Fruit fly (Drosophila melanogaster): ENCODE data around the gene BobA.

BobA gene

DNA sequence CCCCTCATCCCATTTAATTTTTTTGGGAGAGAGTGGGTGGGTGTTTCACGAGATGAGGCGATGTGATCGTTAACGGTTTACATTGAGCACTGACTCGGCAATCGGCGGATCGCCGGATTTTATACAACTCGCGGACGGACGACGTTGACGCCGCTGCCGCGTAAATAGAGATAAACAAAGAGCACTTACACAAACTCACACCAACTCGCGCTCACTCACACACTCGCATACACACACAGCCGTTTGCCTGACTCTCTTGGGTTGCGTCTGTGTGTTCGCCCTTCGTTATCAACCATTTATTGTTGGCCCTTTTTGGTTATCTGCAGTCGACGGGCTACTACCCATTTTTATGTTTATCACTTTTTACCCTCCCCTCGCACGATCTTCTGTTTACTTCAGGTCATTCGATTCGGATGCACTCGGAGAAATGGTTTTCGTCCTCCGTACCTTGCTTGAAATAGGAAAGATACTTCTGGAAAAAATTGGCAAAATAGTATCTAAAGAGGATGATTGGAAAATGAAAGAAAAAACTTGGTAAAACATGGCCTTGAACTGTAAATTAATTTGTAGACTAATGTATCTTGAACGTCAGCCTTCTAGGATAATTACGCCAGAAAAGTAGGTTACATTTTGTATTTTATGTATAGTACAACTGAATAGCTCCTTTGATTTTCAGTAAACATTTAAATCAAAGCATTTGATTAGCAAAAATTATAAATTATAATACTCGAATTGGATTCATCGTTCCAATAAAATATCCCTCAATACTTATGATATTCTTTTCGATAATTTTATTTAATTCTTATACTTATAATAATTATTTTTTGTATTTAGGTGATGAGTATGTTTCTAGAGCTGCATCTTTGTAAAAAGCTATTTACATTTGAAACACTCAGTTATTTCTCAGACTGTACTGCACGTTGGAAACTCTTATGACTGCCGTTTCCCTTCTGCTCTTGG is 31.9 kb upstream of the BobA start (continued):
- TF ChIP-seq Myb (GFP tag; optimal IDR thresholded peaks at IDR 0.05), result no peak
- TF ChIP-seq salm (tag; optimal IDR thresholded peaks at IDR 0.05), result no peak
- TF ChIP-seq CG32767 (GFP tag; IDR thresholded peaks at IDR 0.05), result no peak
- TF ChIP-seq CG11247 (GFP tag; IDR thresholded peaks at IDR 0.05), result no peak
- TF ChIP-seq CG14860 (GFP tag; IDR thresholded peaks at IDR 0.05; ENCODE audit: partially characterized antibody), result no peak
- TF ChIP-seq Dbx (GFP tag; IDR thresholded peaks at IDR 0.05), result no peak
- TF ChIP-seq CG2889 (GFP tag; IDR thresholded peaks at IDR 0.05), result no peak
- TF ChIP-seq CG16779 (GFP tag; IDR thresholded peaks at IDR 0.05), result no peak
- peak; percentile 54 for TF ChIP-seq oc (tag; optimal IDR thresholded peaks at IDR 0.05)
- no peak for TF ChIP-seq NC2α (GFP tag; optimal IDR thresholded peaks at IDR 0.05)
- peak; percentile 70 for TF ChIP-seq zfh1 (GFP tag; IDR thresholded peaks at IDR 0.05)
- peak; percentile 71 for TF ChIP-seq CG9437 (GFP tag; optimal IDR thresholded peaks at IDR 0.05)
- TF ChIP-seq CG1233 (GFP tag; optimal IDR thresholded peaks at IDR 0.05), result peak; percentile 30
- no peak for TF ChIP-seq BtbVII (GFP tag; optimal IDR thresholded peaks at IDR 0.05)
- TF ChIP-seq PHDP (tag; optimal IDR thresholded peaks at IDR 0.05), result no peak
- no peak for TF ChIP-seq hth (optimal IDR thresholded peaks at IDR 0.05)
- TF ChIP-seq bigmax (GFP tag; optimal IDR thresholded peaks at IDR 0.05), result no peak
- TF ChIP-seq CG10274 (GFP tag; optimal IDR thresholded peaks at IDR 0.05), result no peak
- TF ChIP-seq Eip74EF (GFP tag; optimal IDR thresholded peaks at IDR 0.05), result no peak
- no peak for TF ChIP-seq Optix (GFP tag; IDR thresholded peaks at IDR 0.05)
- TF ChIP-seq CG3847 (GFP tag; IDR thresholded peaks at IDR 0.05), result no peak
- TF ChIP-seq Ravus (GFP tag; IDR thresholded peaks at IDR 0.05), result no peak
- TF ChIP-seq CG13287 (GFP tag; IDR thresholded peaks at IDR 0.05; ENCODE audit: partially characterized antibody), result no peak; the same call in none of the 2 replicates
- TF ChIP-seq CG7987 (GFP tag; optimal IDR thresholded peaks at IDR 0.05), result no peak
- TF ChIP-seq dmrt99B (tag; optimal IDR thresholded peaks at IDR 0.05), result peak; percentile 46
- peak; percentile 37 for TF ChIP-seq Nf-YB (GFP tag; optimal IDR thresholded peaks at IDR 0.05)
- TF ChIP-seq dimm (GFP tag; IDR thresholded peaks at IDR 0.05), result no peak
- TF ChIP-seq CG7357 (GFP tag; IDR thresholded peaks at IDR 0.05), result no peak
- TF ChIP-seq CG12299 (tag; optimal IDR thresholded peaks at IDR 0.05), result no peak
- TF ChIP-seq Hand (GFP tag; optimal IDR thresholded peaks at IDR 0.05), result no peak
- TF ChIP-seq CG10654 (GFP tag; optimal IDR thresholded peaks at IDR 0.05), result peak; percentile 11
- peak; percentile 46 for TF ChIP-seq CG34376 (GFP tag; optimal IDR thresholded peaks at IDR 0.05)
- TF ChIP-seq Rfx (GFP tag; IDR thresholded peaks at IDR 0.05), result peak; percentile 16; the same call in 1 of the 2 replicates
- TF ChIP-seq CG11695 (GFP tag; IDR thresholded peaks at IDR 0.05), result 0 out of 3 replicates have a peak, but pooled peaks have one; percentile 8
- TF ChIP-seq Bdp1 (GFP tag; optimal IDR thresholded peaks at IDR 0.05), result no peak
- no peak; the same call in 1 of the 2 replicates for TF ChIP-seq Awh (GFP tag; IDR thresholded peaks at IDR 0.05)
- peak; percentile 10 for TF ChIP-seq CG12659 (GFP tag; optimal IDR thresholded peaks at IDR 0.05)
- TF ChIP-seq vvl (GFP tag; IDR thresholded peaks at IDR 0.05), result peak; percentile 58
- TF ChIP-seq toy (GFP tag; IDR thresholded peaks at IDR 0.05), result no peak
- TF ChIP-seq grn (GFP tag; optimal IDR thresholded peaks at IDR 0.05), result peak; percentile 80
- TF ChIP-seq CG18599 (GFP tag; optimal IDR thresholded peaks at IDR 0.05), result no peak
- TF ChIP-seq Kr (GFP tag; optimal IDR thresholded peaks at IDR 0.05), result no peak
- no peak for TF ChIP-seq CG9797 (GFP tag; optimal IDR thresholded peaks at IDR 0.05)
- no peak for TF ChIP-seq Poxn (GFP tag; IDR thresholded peaks at IDR 0.05)
- TF ChIP-seq NK7.1 (GFP tag; optimal IDR thresholded peaks at IDR 0.05), result no peak
- peak; percentile 1 to 2 for TF ChIP-seq dpn (GFP tag; optimal IDR thresholded peaks at IDR 0.05)
- no peak; the same call in 2 of the 3 replicates for TF ChIP-seq Opbp (GFP tag; IDR thresholded peaks at IDR 0.05; ENCODE audit: partially characterized antibody)
- TF ChIP-seq ro (GFP tag; IDR thresholded peaks at IDR 0.05), result no peak
- TF ChIP-seq CG10267 (tag; optimal IDR thresholded peaks at IDR 0.05), result peak; percentile 47
